Worm (Caenorhabditis elegans) whole organism, late embryonic: ENCODE results near the gene obr-2.

Source experiments
- C08G9.2 ChIP-seq: sonication (generic microtip); optimal IDR thresholded peaks from 2 replicates; lab custom pipeline; 2016; ENCODE audit warnings: mild to moderate bottlenecking, missing genetic modification characterization, moderate library complexity, missing compliant biosample characterization
- C38D4.7 ChIP-seq: fragments of 200-800 bp; sonication (Bioruptor generic); optimal IDR thresholded peaks from 2 replicates; lab custom pipeline; 2018; ENCODE audit warnings: mild to moderate bottlenecking, missing genetic modification characterization, moderate library complexity, missing compliant biosample characterization
- F13H6.1 ChIP-seq: sonication (generic microtip); optimal IDR thresholded peaks from 2 replicates; lab custom pipeline; 2016; ENCODE audit warnings: missing genetic modification characterization, missing compliant biosample characterization
- K09A11.1 ChIP-seq: sonication (generic microtip); optimal IDR thresholded peaks from 2 replicates; lab custom pipeline; 2017; ENCODE audit warnings: antibody characterized with exemption, mild to moderate bottlenecking, missing genetic modification characterization, missing compliant biosample characterization; ENCODE audit not compliant: insufficient read depth
- T23F11.4 ChIP-seq: fragments of 200-800 bp; sonication (Bioruptor generic); optimal IDR thresholded peaks from 2 replicates; lab custom pipeline; 2018; ENCODE audit warnings: mild to moderate bottlenecking, missing genetic modification characterization, missing compliant biosample characterization
- Y22D7AL.16 ChIP-seq: sonication (generic microtip); optimal IDR thresholded peaks from 2 replicates; lab custom pipeline; 2016; ENCODE audit warnings: missing genetic modification characterization, missing compliant biosample characterization
- ahr-1 ChIP-seq: sonication (generic microtip); optimal IDR thresholded peaks from 2 replicates; lab custom pipeline; 2016; ENCODE audit warnings: missing genetic modification characterization, missing compliant biosample characterization
- ama-1 ChIP-seq: fragments of 150-350 bp; optimal IDR thresholded peaks from 2 replicates; lab custom pipeline; 2014
- ceh-14 ChIP-seq: sonication (generic microtip); optimal IDR thresholded peaks from 2 replicates; lab custom pipeline; 2016; ENCODE audit warnings: missing genotype, missing genetic modification characterization, missing compliant biosample characterization
- ceh-18 ChIP-seq: sonication (generic microtip); optimal IDR thresholded peaks from 2 replicates; lab custom pipeline; 2016; ENCODE audit warnings: missing genetic modification characterization, missing compliant biosample characterization
- ceh-19 ChIP-seq: fragments of 200-800 bp; sonication (Bioruptor generic); optimal IDR thresholded peaks from 2 replicates; lab custom pipeline; 2018; ENCODE audit warnings: mild to moderate bottlenecking, missing genetic modification characterization, missing compliant biosample characterization
- ceh-24 ChIP-seq: sonication (generic microtip); optimal IDR thresholded peaks from 2 replicates; lab custom pipeline; 2016; ENCODE audit warnings: mild to moderate bottlenecking, missing genetic modification characterization, missing compliant biosample characterization
- ceh-30 ChIP-seq: fragments of 150-350 bp; optimal IDR thresholded peaks from 2 replicates; lab custom pipeline; 2014; ENCODE audit warnings: missing biosample characterization, missing genetic modification characterization
- ceh-31 ChIP-seq: sonication (generic microtip); optimal IDR thresholded peaks from 2 replicates; lab custom pipeline; 2016; ENCODE audit warnings: missing genetic modification characterization, missing compliant biosample characterization
- ceh-34 ChIP-seq: sonication (generic microtip); optimal IDR thresholded peaks from 2 replicates; lab custom pipeline; 2016; ENCODE audit warnings: mild to moderate bottlenecking, missing genetic modification characterization, missing compliant biosample characterization
- ceh-6 ChIP-seq: fragments of 200-800 bp; sonication (Bioruptor generic); optimal IDR thresholded peaks from 2 replicates; lab custom pipeline; 2018; ENCODE audit warnings: mild to moderate bottlenecking, missing genetic modification characterization, missing compliant biosample characterization
- che-1 ChIP-seq: sonication (generic microtip); optimal IDR thresholded peaks from 2 replicates; lab custom pipeline; 2016; ENCODE audit warnings: mild to moderate bottlenecking, missing genetic modification characterization, missing compliant biosample characterization
- dmd-4 ChIP-seq: sonication (generic microtip); optimal IDR thresholded peaks from 2 replicates; lab custom pipeline; 2016; ENCODE audit warnings: borderline replicate concordance, missing genetic modification characterization, missing compliant biosample characterization
- dve-1 ChIP-seq: sonication (generic microtip); optimal IDR thresholded peaks from 2 replicates; lab custom pipeline; 2017; ENCODE audit warnings: antibody characterized with exemption, mild to moderate bottlenecking, missing genetic modification characterization, missing compliant biosample characterization
- elt-2 ChIP-seq: sonication (generic microtip); optimal IDR thresholded peaks from 2 replicates; lab custom pipeline; 2016; ENCODE audit warnings: missing genetic modification reagents, missing genetic modification characterization, missing compliant biosample characterization
- elt-4 ChIP-seq: sonication (generic microtip); optimal IDR thresholded peaks from 2 replicates; lab custom pipeline; 2016; ENCODE audit warnings: missing genetic modification characterization, missing compliant biosample characterization
- eyg-1 ChIP-seq: sonication (generic microtip); optimal IDR thresholded peaks from 2 replicates; lab custom pipeline; 2016; ENCODE audit warnings: missing genotype, missing genetic modification characterization, missing compliant biosample characterization
- fkh-10 ChIP-seq: fragments of 150-350 bp; optimal IDR thresholded peaks from 2 replicates; lab custom pipeline; 2014; ENCODE audit warnings: missing biosample characterization, missing genetic modification reagents, missing genetic modification characterization
- fkh-6 ChIP-seq: sonication (generic microtip); optimal IDR thresholded peaks from 2 replicates; lab custom pipeline; 2016; ENCODE audit warnings: missing genetic modification characterization, missing compliant biosample characterization
- gmeb-2 ChIP-seq: sonication (generic microtip); optimal IDR thresholded peaks from 2 replicates; lab custom pipeline; 2016; ENCODE audit warnings: missing genetic modification characterization, inconsistent platforms, missing compliant biosample characterization
- hlh-6 ChIP-seq: sonication (generic microtip); optimal IDR thresholded peaks from 2 replicates; lab custom pipeline; 2016; ENCODE audit warnings: missing genotype, missing genetic modification characterization, missing compliant biosample characterization
- lim-6 ChIP-seq: sonication (generic microtip); optimal IDR thresholded peaks from 2 replicates; lab custom pipeline; 2016; ENCODE audit warnings: missing genetic modification characterization, missing compliant biosample characterization
- lin-11 ChIP-seq: fragments of 200-800 bp; sonication (Bioruptor generic); optimal IDR thresholded peaks from 2 replicates; lab custom pipeline; 2018; ENCODE audit warnings: mild to moderate bottlenecking, missing genetic modification characterization, missing compliant biosample characterization
- nfya-1 ChIP-seq: sonication (generic microtip); optimal IDR thresholded peaks from 2 replicates; lab custom pipeline; 2017; ENCODE audit warnings: missing genetic modification characterization, mild to moderate bottlenecking, missing compliant biosample characterization, antibody characterized with exemption, moderate library complexity
- nhr-11 ChIP-seq: fragments of 150-350 bp; optimal IDR thresholded peaks from 2 replicates; lab custom pipeline; 2014; ENCODE audit warnings: missing biosample characterization, missing genetic modification characterization
- npax-4 ChIP-seq: sonication (generic microtip); optimal IDR thresholded peaks from 2 replicates; lab custom pipeline; 2016; ENCODE audit warnings: missing genetic modification characterization, missing compliant biosample characterization
- pax-1 ChIP-seq: fragments of 150-350 bp; optimal IDR thresholded peaks from 2 replicates; lab custom pipeline; 2014; ENCODE audit warnings: missing biosample characterization, missing genetic modification characterization
- pha-4 ChIP-seq: fragments of 150-350 bp; optimal IDR thresholded peaks from 2 replicates; lab custom pipeline; 2018; ENCODE audit warnings: missing biosample characterization, missing genetic modification reagents, missing genetic modification characterization
- pqm-1 ChIP-seq: sonication (generic microtip); optimal IDR thresholded peaks from 2 replicates; lab custom pipeline; 2016; ENCODE audit warnings: missing genetic modification characterization, missing compliant biosample characterization
- pros-1 ChIP-seq: fragments of 150-350 bp; optimal IDR thresholded peaks from 2 replicates; lab custom pipeline; 2014; ENCODE audit warnings: missing biosample characterization, missing genetic modification reagents, missing genetic modification characterization
- ref-2 ChIP-seq: sonication (generic microtip); optimal IDR thresholded peaks from 2 replicates; lab custom pipeline; 2016; ENCODE audit warnings: missing genetic modification characterization, missing compliant biosample characterization
- rnt-1 ChIP-seq: sonication (generic microtip); optimal IDR thresholded peaks from 2 replicates; lab custom pipeline; 2016; ENCODE audit warnings: missing genetic modification characterization, missing compliant biosample characterization
- sdc-2 ChIP-seq: sonication (generic microtip); optimal IDR thresholded peaks from 2 replicates; lab custom pipeline; 2016; ENCODE audit warnings: missing genotype, missing genetic modification characterization, missing compliant biosample characterization
- sox-4 ChIP-seq: sonication (generic microtip); optimal IDR thresholded peaks from 2 replicates; lab custom pipeline; 2017; ENCODE audit warnings: mild to moderate bottlenecking, missing genetic modification characterization, inconsistent platforms, missing compliant biosample characterization
- tbx-7 ChIP-seq: sonication (generic microtip); optimal IDR thresholded peaks from 2 replicates; lab custom pipeline; 2016; ENCODE audit warnings: missing genotype, missing genetic modification characterization, missing compliant biosample characterization
- ttx-3 ChIP-seq: sonication (generic microtip); optimal IDR thresholded peaks from 2 replicates; lab custom pipeline; 2016; ENCODE audit warnings: missing genetic modification reagents, missing genetic modification characterization, missing compliant biosample characterization
- unc-3 ChIP-seq, 2 experiments: fragments of 200-800 bp in 1 of 2; sonication (Bioruptor generic) in 1 of 2; sonication (generic microtip) in 1 of 2; conservative IDR thresholded peaks in 1 of 2; optimal IDR thresholded peaks in 1 of 2; 2 replicates each; pipeline versions ENCODE4 v1.3.6 to Lab custom; 2016 to 2022; ENCODE audit warnings: missing compliant biosample characterization in 2 of 2, missing genetic modification characterization in 2 of 2, missing genetic modification reagents in 1 of 2
- unc-42 ChIP-seq: sonication (generic microtip); optimal IDR thresholded peaks from 2 replicates; lab custom pipeline; 2016; ENCODE audit warnings: missing genotype, missing genetic modification characterization, missing compliant biosample characterization
- unc-86 ChIP-seq: sonication (generic microtip); optimal IDR thresholded peaks from 2 replicates; lab custom pipeline; 2016; ENCODE audit warnings: missing genetic modification characterization, missing compliant biosample characterization
- zip-5 ChIP-seq: sonication (generic microtip); optimal IDR thresholded peaks from 2 replicates; lab custom pipeline; 2016; ENCODE audit warnings: missing genetic modification characterization, missing compliant biosample characterization
- ztf-16 ChIP-seq: sonication (generic microtip); optimal IDR thresholded peaks from 2 replicates; lab custom pipeline; 2017; ENCODE audit warnings: missing genetic modification characterization, missing compliant biosample characterization

The obr-2 gene

ce11 chrV:15058423-15058822, 44.4 kb upstream of the obr-2 start:
- no peak for TF ChIP-seq nhr-11
- no peak for TF ChIP-seq elt-2 (tag; lab: Kevin White, UChicago)
- no peak for TF ChIP-seq ceh-14
- no peak for TF ChIP-seq ceh-31 (tag; lab: Kevin White, UChicago)
- no peak for TF ChIP-seq unc-42 (tag; lab: Kevin White, UChicago)
- TF ChIP-seq eyg-1 (tag; lab: Kevin White, UChicago) = no peak
- TF ChIP-seq zip-5 (tag; lab: Kevin White, UChicago) = no peak
- no peak for TF ChIP-seq ceh-18 (tag; lab: Kevin White, UChicago)
- TF ChIP-seq ceh-19 (GFP tag; lab: Kevin White, UChicago) = no peak
- no peak for TF ChIP-seq Y22D7AL.16
- TF ChIP-seq rnt-1 (tag; lab: Kevin White, UChicago) = no peak
- TF ChIP-seq pqm-1 (tag; lab: Kevin White, UChicago) = no peak
- TF ChIP-seq F13H6.1 (tag; lab: Kevin White, UChicago) = no peak
- TF ChIP-seq dve-1 (tag; lab: Kevin White, UChicago) = no peak
- TF ChIP-seq ceh-24 (tag; lab: Kevin White, UChicago) = no peak
- no peak for TF ChIP-seq pax-1
- TF ChIP-seq hlh-6 = no peak
- TF ChIP-seq nfya-1 (tag; lab: Kevin White, UChicago) = no peak
- TF ChIP-seq fkh-10 = no peak
- TF ChIP-seq K09A11.1 (tag; lab: Kevin White, UChicago) = no peak

ce11 chrV:15057724-15058123, 43.7 kb upstream of the obr-2 start:
- TF ChIP-seq ttx-3 (tag; lab: Kevin White, UChicago) = no peak
- no peak for TF ChIP-seq pha-4 (tag; lab: Kevin White, UChicago)
- no peak for TF ChIP-seq tbx-7 (tag; lab: Kevin White, UChicago)

ce11 chrV:15056346-15056839, 42.3 kb upstream of the obr-2 start:
- no peak for TF ChIP-seq dve-1 (tag; lab: Kevin White, UChicago)
- no peak for TF ChIP-seq tbx-7 (tag; lab: Kevin White, UChicago)
- no peak for TF ChIP-seq fkh-6
- TF ChIP-seq unc-3 (GFP tag; conservative IDR thresholded peaks at IDR 0.05; lab: Robert Waterston, UW) = no peak
- TF ChIP-seq unc-3 (tag; optimal IDR thresholded peaks at IDR 0.05; lab: Kevin White, UChicago) = no peak
- no peak for TF ChIP-seq ahr-1
- no peak for TF ChIP-seq ztf-16 (tag; lab: Kevin White, UChicago)
- TF ChIP-seq ref-2 (tag; lab: Kevin White, UChicago) = no peak
- no peak for TF ChIP-seq sdc-2 (tag; lab: Kevin White, UChicago)
- no peak for TF ChIP-seq C38D4.7
- no peak for TF ChIP-seq lim-6 (tag; lab: Kevin White, UChicago)
- no peak for TF ChIP-seq hlh-6
- no peak for TF ChIP-seq lin-11 (tag; lab: Kevin White, UChicago)
- no peak for TF ChIP-seq ceh-6
- TF ChIP-seq ceh-30 = no peak
- no peak for TF ChIP-seq Y22D7AL.16
- TF ChIP-seq ttx-3 (tag; lab: Kevin White, UChicago) = no peak
- no peak for TF ChIP-seq unc-86
- no peak for TF ChIP-seq ama-1 (lab: Kevin White, UChicago)
- TF ChIP-seq, all 69 proteins: peak for 0

- TF ChIP-seq K09A11.1 (tag; lab: Kevin White, UChicago) (no peak), T23F11.4 (no peak), C38D4.7 (no peak), ceh-14 (no peak), npax-4 (no peak), elt-4 (tag; lab: Kevin White, UChicago) (no peak), ceh-19 (GFP tag; lab: Kevin White, UChicago) (no peak), che-1 (tag; lab: Kevin White, UChicago) (no peak), hlh-6 (no peak), C08G9.2 (no peak), pros-1 (tag; lab: Kevin White, UChicago) (no peak), sox-4 (tag; lab: Kevin White, UChicago) (no peak), rnt-1 (tag; lab: Kevin White, UChicago) (no peak), gmeb-2 (tag; lab: Kevin White, UChicago) (no peak), dmd-4 (tag; lab: Kevin White, UChicago) (no peak), ceh-34 (tag; lab: Kevin White, UChicago) (no peak)
- TF ChIP-seq, all 69 proteins: peak for 0
Observed at ce11 chrV:15055873-15056272, 41.8 kb upstream of the obr-2 start, which contains the start of gene C25D7.16. C25D7.16 (plus strand) TSS chrV:15056173.
